Worm (Caenorhabditis elegans) whole organism, L1 larva: ENCODE measurements around the gene ape-1.

ENCODE experiments used
- C04F5.9 ChIP-seq: sonication (generic microtip); optimal IDR thresholded peaks from 2 replicates; lab custom pipeline; 2016; ENCODE audit warnings: missing genetic modification characterization, missing compliant biosample characterization
- C34B4.2 ChIP-seq: sonication (generic microtip); optimal IDR thresholded peaks from 2 replicates; lab custom pipeline; 2017; ENCODE audit warnings: mild to moderate bottlenecking, missing genetic modification characterization, missing compliant biosample characterization
- F16B12.6 ChIP-seq: fragments of 150-350 bp; optimal IDR thresholded peaks from 2 replicates; lab custom pipeline; 2014; ENCODE audit warnings: missing biosample characterization, missing genetic modification characterization
- ama-1 ChIP-seq: fragments of 150-350 bp; optimal IDR thresholded peaks from 2 replicates; lab custom pipeline; 2014
- blmp-1 ChIP-seq: fragments of 150-350 bp; optimal IDR thresholded peaks from 2 replicates; lab custom pipeline; 2014; ENCODE audit warnings: missing biosample characterization, missing genetic modification characterization
- ceh-63 ChIP-seq: fragments of 200-800 bp; sonication (Bioruptor generic); optimal IDR thresholded peaks from 2 replicates; lab custom pipeline; 2018; ENCODE audit warnings: mild to moderate bottlenecking, missing genetic modification characterization, missing compliant biosample characterization
- ceh-8 ChIP-seq: fragments of 200-800 bp; sonication (Bioruptor generic); optimal IDR thresholded peaks from 2 replicates; lab custom pipeline; 2018; ENCODE audit warnings: mild to moderate bottlenecking, missing genetic modification characterization, moderate library complexity, missing compliant biosample characterization
- ceh-82 ChIP-seq, 3 experiments: fragments of 150-350 bp in 1 of 3; sonication (generic microtip) in 2 of 3; optimal IDR thresholded peaks; 2 replicates each; lab custom pipeline; 2014 to 2017; ENCODE audit warnings: missing biosample characterization in 3 of 3, missing genetic modification characterization in 3 of 3
- ceh-90 ChIP-seq: sonication (generic microtip); optimal IDR thresholded peaks from 2 replicates; lab custom pipeline; 2016; ENCODE audit warnings: missing genetic modification characterization, missing compliant biosample characterization
- dpl-1 ChIP-seq, 3 experiments: fragments of 150-350 bp in 2 of 3; sonication (generic microtip) in 1 of 3; optimal IDR thresholded peaks; 2 replicates each; lab custom pipeline; 2014 to 2017; ENCODE audit warnings: missing biosample characterization in 3 of 3, missing genetic modification characterization in 3 of 3, missing genetic modification reagents in 3 of 3
- egl-13 ChIP-seq: sonication (generic microtip); optimal IDR thresholded peaks from 2 replicates; lab custom pipeline; 2016; ENCODE audit warnings: missing genotype, missing genetic modification reagents, missing genetic modification characterization, missing compliant biosample characterization
- egl-27 ChIP-seq, 2 experiments: fragments of 150-350 bp in 1 of 2; sonication (generic microtip); optimal IDR thresholded peaks; 3 replicates each; lab custom pipeline; 2017 to 2018; ENCODE audit warnings: missing biosample characterization in 2 of 2, missing genetic modification characterization in 2 of 2, missing genetic modification reagents in 2 of 2
- elt-3 ChIP-seq, 6 experiments: fragments of 150-350 bp in 1 of 6; sonication (generic microtip); optimal IDR thresholded peaks; 2 replicates each; lab custom pipeline; 2017 to 2018; ENCODE audit warnings: missing biosample characterization in 6 of 6, missing genetic modification characterization in 6 of 6, inconsistent platforms in 1 of 6
- ets-5 ChIP-seq: fragments of 200-800 bp; sonication (Bioruptor generic); IDR thresholded peaks from 2 replicates; pipeline ENCODE4 v1.3.6; 2022; ENCODE audit warnings: missing genetic modification characterization, missing compliant biosample characterization
- fkh-4 ChIP-seq: sonication (generic microtip); optimal IDR thresholded peaks from 2 replicates; lab custom pipeline; 2016; ENCODE audit warnings: missing compliant biosample characterization, missing genetic modification characterization, borderline replicate concordance
- fkh-8 ChIP-seq: sonication (generic microtip); optimal IDR thresholded peaks from 2 replicates; lab custom pipeline; 2016; ENCODE audit warnings: mild to moderate bottlenecking, missing genetic modification characterization, missing compliant biosample characterization
- fos-1 ChIP-seq: fragments of 150-350 bp; optimal IDR thresholded peaks from 2 replicates; lab custom pipeline; 2014; ENCODE audit warnings: missing biosample characterization, missing genetic modification characterization
- grh-1 ChIP-seq: fragments of 200-800 bp; sonication (Bioruptor generic); IDR thresholded peaks from 2 replicates; pipeline ENCODE4 v1.3.6; 2022; ENCODE audit warnings: missing genetic modification reagents, missing genetic modification characterization, missing compliant biosample characterization
- hlh-17 ChIP-seq: fragments of 200-800 bp; sonication (Bioruptor generic); optimal IDR thresholded peaks from 2 replicates; lab custom pipeline; 2018; ENCODE audit warnings: missing genetic modification characterization, mild to moderate bottlenecking, missing compliant biosample characterization, moderate library complexity, borderline replicate concordance
- hlh-4 ChIP-seq: sonication (generic microtip); optimal IDR thresholded peaks from 2 replicates; lab custom pipeline; 2016; ENCODE audit warnings: mild to moderate bottlenecking, missing genetic modification characterization, missing compliant biosample characterization
- irx-1 ChIP-seq: sonication (generic microtip); optimal IDR thresholded peaks from 2 replicates; lab custom pipeline; 2016; ENCODE audit warnings: missing genetic modification characterization, missing compliant biosample characterization
- isw-1 ChIP-seq: fragments of 200-800 bp; sonication (Bioruptor generic); IDR thresholded peaks from 2 replicates; pipeline ENCODE4 v1.3.6; 2022; ENCODE audit warnings: missing genetic modification characterization, missing compliant biosample characterization
- jun-1 ChIP-seq: fragments of 150-350 bp; optimal IDR thresholded peaks from 2 replicates; lab custom pipeline; 2014; ENCODE audit warnings: missing biosample characterization, missing genetic modification reagents, missing genetic modification characterization
- lin-14 ChIP-seq: fragments of 200-800 bp; sonication (Bioruptor generic); optimal IDR thresholded peaks from 2 replicates; lab custom pipeline; 2018; ENCODE audit warnings: mild to moderate bottlenecking, missing genetic modification characterization, moderate library complexity, missing compliant biosample characterization
- lin-15B ChIP-seq: fragments of 150-350 bp; sonication (generic microtip); optimal IDR thresholded peaks from 3 replicates; lab custom pipeline; 2014; ENCODE audit warnings: missing biosample characterization, missing genetic modification characterization
- lin-35 ChIP-seq, 2 experiments: fragments of 150-350 bp; optimal IDR thresholded peaks; 2 replicates each; lab custom pipeline; 2014; ENCODE audit warnings: missing biosample characterization in 2 of 2, missing genetic modification characterization in 2 of 2, missing genetic modification reagents in 2 of 2
- mef-2 ChIP-seq: fragments of 150-350 bp; optimal IDR thresholded peaks from 2 replicates; lab custom pipeline; 2014; ENCODE audit warnings: missing biosample characterization, missing genetic modification characterization
- nhr-11 ChIP-seq: fragments of 150-350 bp; optimal IDR thresholded peaks from 2 replicates; lab custom pipeline; 2014; ENCODE audit warnings: missing biosample characterization, missing genetic modification characterization
- nhr-12 ChIP-seq: sonication (generic microtip); optimal IDR thresholded peaks from 2 replicates; lab custom pipeline; 2017; ENCODE audit warnings: missing biosample characterization, missing genetic modification characterization
- nhr-71 ChIP-seq: sonication (generic microtip); optimal IDR thresholded peaks from 2 replicates; lab custom pipeline; 2016; ENCODE audit warnings: mild to moderate bottlenecking, missing genetic modification characterization, moderate library complexity, missing compliant biosample characterization
- nhr-84 ChIP-seq: sonication (generic microtip); optimal IDR thresholded peaks from 2 replicates; lab custom pipeline; 2017; ENCODE audit warnings: missing biosample characterization, missing genetic modification characterization
- nhr-90 ChIP-seq: sonication (generic microtip); optimal IDR thresholded peaks from 2 replicates; lab custom pipeline; 2016; ENCODE audit warnings: mild to moderate bottlenecking, missing genetic modification characterization, missing compliant biosample characterization; ENCODE audit not compliant: poor library complexity
- pag-3 ChIP-seq: sonication (generic microtip); optimal IDR thresholded peaks from 2 replicates; lab custom pipeline; 2017; ENCODE audit warnings: missing genetic modification characterization, mild to moderate bottlenecking, missing compliant biosample characterization, antibody characterized with exemption, borderline replicate concordance; ENCODE audit not compliant: insufficient read depth
- pax-3 ChIP-seq: fragments of 200-800 bp; sonication (Bioruptor generic); optimal IDR thresholded peaks from 2 replicates; lab custom pipeline; 2018; ENCODE audit warnings: mild to moderate bottlenecking, missing genetic modification characterization, moderate library complexity, missing compliant biosample characterization
- rnt-1 ChIP-seq: sonication (generic microtip); optimal IDR thresholded peaks from 2 replicates; lab custom pipeline; 2016; ENCODE audit warnings: mild to moderate bottlenecking, missing genetic modification characterization, moderate library complexity, missing compliant biosample characterization
- snpc-4 ChIP-seq: fragments of 150-350 bp; optimal IDR thresholded peaks from 2 replicates; lab custom pipeline; 2014; ENCODE audit warnings: missing biosample characterization, missing genetic modification characterization
- snu-23 ChIP-seq: sonication (generic microtip); optimal IDR thresholded peaks from 2 replicates; lab custom pipeline; 2016; ENCODE audit warnings: missing genetic modification characterization, missing compliant biosample characterization
- sox-4 ChIP-seq: sonication (generic microtip); optimal IDR thresholded peaks from 2 replicates; lab custom pipeline; 2016; ENCODE audit warnings: missing genetic modification characterization, missing compliant biosample characterization
- sup-37 ChIP-seq: fragments of 200-800 bp; sonication (Bioruptor generic); optimal IDR thresholded peaks from 2 replicates; lab custom pipeline; 2018; ENCODE audit warnings: mild to moderate bottlenecking, missing genetic modification characterization, missing compliant biosample characterization
- swsn-7 ChIP-seq: sonication (generic microtip); optimal IDR thresholded peaks from 2 replicates; lab custom pipeline; 2016; ENCODE audit warnings: missing genetic modification characterization, missing compliant biosample characterization
- tbx-2 ChIP-seq: sonication (generic microtip); optimal IDR thresholded peaks from 2 replicates; lab custom pipeline; 2016; ENCODE audit warnings: missing genetic modification characterization, missing compliant biosample characterization
- tlp-1 ChIP-seq: fragments of 150-350 bp; optimal IDR thresholded peaks from 2 replicates; lab custom pipeline; 2014; ENCODE audit warnings: missing biosample characterization, missing genetic modification characterization
- unc-30 ChIP-seq: sonication (generic microtip); optimal IDR thresholded peaks from 2 replicates; lab custom pipeline; 2017; ENCODE audit warnings: missing biosample characterization, missing genetic modification characterization
- unc-62 ChIP-seq: fragments of 150-350 bp; optimal IDR thresholded peaks from 2 replicates; lab custom pipeline; 2014; ENCODE audit warnings: missing biosample characterization, missing genetic modification reagents, missing genetic modification characterization
- unc-98 ChIP-seq: fragments of 200-800 bp; sonication (Bioruptor generic); IDR thresholded peaks from 2 replicates; pipeline ENCODE4 v1.3.6; 2022; ENCODE audit warnings: missing genetic modification characterization, missing compliant biosample characterization
- vab-15 ChIP-seq: sonication (generic microtip); optimal IDR thresholded peaks from 2 replicates; lab custom pipeline; 2017; ENCODE audit warnings: missing genotype, mild to moderate bottlenecking, missing genetic modification characterization, missing compliant biosample characterization
- zag-1 ChIP-seq: fragments of 150-350 bp; optimal IDR thresholded peaks from 2 replicates; lab custom pipeline; 2014; ENCODE audit warnings: missing biosample characterization, missing genetic modification characterization
- zip-4 ChIP-seq: fragments of 200-800 bp; sonication (Bioruptor generic); optimal IDR thresholded peaks from 2 replicates; lab custom pipeline; 2018; ENCODE audit warnings: mild to moderate bottlenecking, missing genetic modification characterization, moderate library complexity, missing compliant biosample characterization

Gene ape-1

ce11 chrV:11638634-11639117 lies 37.1 kb upstream of the ape-1 start (continued):
- TF ChIP-seq pag-3 (tag; lab: Kevin White, UChicago) (no peak), isw-1 (peak; percentile 50), dpl-1 (GFP tag; optimal IDR thresholded peaks at IDR 0.05; lab: Kevin White, UChicago) (peak in 1 of 3 experiments; percentile 21), jun-1 (tag; lab: Kevin White, UChicago) (peak; percentile 31), ceh-8 (GFP tag; lab: Kevin White, UChicago) (peak; percentile 33), blmp-1 (tag; lab: Kevin White, UChicago) (peak; percentile 62), nhr-11 (tag; lab: Kevin White, UChicago) (no peak), nhr-84 (tag; lab: Kevin White, UChicago) (no peak), hlh-4 (tag; lab: Kevin White, UChicago) (no peak), hlh-17 (GFP tag; lab: Kevin White, UChicago) (no peak), nhr-12 (tag; lab: Kevin White, UChicago) (no peak), tbx-2 (tag; lab: Kevin White, UChicago) (peak; percentile 36), C04F5.9 (tag; lab: Kevin White, UChicago) (no peak), snu-23 (GFP tag; lab: Kevin White, UChicago) (peak; percentile 28), egl-27 (tag; optimal IDR thresholded peaks at IDR 0.05; lab: Kevin White, UChicago) (peak in 1 of 2 experiments; percentile 1), sox-4 (tag; lab: Kevin White, UChicago) (no peak), elt-3 (tag; optimal IDR thresholded peaks at IDR 0.05; lab: Kevin White, UChicago) (no peak), pax-3 (tag; lab: Kevin White, UChicago) (peak; percentile 74), snpc-4 (tag; lab: Kevin White, UChicago) (no peak), sup-37 (GFP tag; lab: Kevin White, UChicago) (peak; percentile 10), fos-1 (tag; lab: Kevin White, UChicago) (no peak), egl-13 (peak; percentile 50), fkh-4 (tag; lab: Kevin White, UChicago) (no peak), grh-1 (GFP tag; lab: Robert Waterston, UW) (no peak), fkh-8 (tag; lab: Kevin White, UChicago) (peak; percentile 70), unc-98 (GFP tag; lab: Robert Waterston, UW) (peak; percentile 21; the same call in 1 of the 2 replicates), nhr-71 (tag; lab: Kevin White, UChicago) (peak; percentile 77), unc-30 (tag; lab: Kevin White, UChicago) (no peak), F16B12.6 (no peak), irx-1 (tag; lab: Kevin White, UChicago) (peak; percentile 21), vab-15 (tag; lab: Kevin White, UChicago) (peak; percentile 4), tlp-1 (tag; lab: Kevin White, UChicago) (no peak), zip-4 (GFP tag; lab: Kevin White, UChicago) (peak; percentile 23)

ce11 chrV:11641298-11641787 lies 34.4 kb upstream of the ape-1 start:
- TF ChIP-seq ceh-90 (tag; lab: Kevin White, UChicago) (no peak), pax-3 (tag; lab: Kevin White, UChicago) (peak; percentile 20), ceh-82 (tag; optimal IDR thresholded peaks at IDR 0.05; lab: Kevin White, UChicago) (peak in 2 of 3 experiments; percentile 28 to 49), egl-27 (tag; optimal IDR thresholded peaks at IDR 0.05; lab: Kevin White, UChicago) (no peak), ama-1 (lab: Kevin White, UChicago) (no peak), ets-5 (GFP tag; lab: Robert Waterston, UW) (no peak), snu-23 (GFP tag; lab: Kevin White, UChicago) (peak; percentile 44), fos-1 (tag; lab: Kevin White, UChicago) (no peak), unc-98 (GFP tag; lab: Robert Waterston, UW) (no peak), lin-35 (GFP tag; optimal IDR thresholded peaks at IDR 0.05; lab: Kevin White, UChicago) (peak in 1 of 2 experiments; percentile 33), zag-1 (tag; lab: Kevin White, UChicago) (no peak), C34B4.2 (no peak), lin-14 (GFP tag; lab: Kevin White, UChicago) (peak; percentile 93), fkh-4 (tag; lab: Kevin White, UChicago) (no peak), nhr-71 (tag; lab: Kevin White, UChicago) (peak; percentile 72), ceh-63 (peak; percentile 58), rnt-1 (peak; percentile 37), elt-3 (tag; optimal IDR thresholded peaks at IDR 0.05; lab: Kevin White, UChicago) (no peak), nhr-90 (no peak), ceh-8 (GFP tag; lab: Kevin White, UChicago) (no peak), mef-2 (tag; lab: Kevin White, UChicago) (peak; percentile 32), swsn-7 (peak; percentile 58), unc-62 (GFP tag; lab: Kevin White, UChicago) (no peak), blmp-1 (tag; lab: Kevin White, UChicago) (no peak), F16B12.6 (no peak), lin-15B (tag; lab: Kevin White, UChicago) (no peak)
